Worm (Caenorhabditis elegans) whole organism, L1 larva: ENCODE data around the gene F37A8.2.

ENCODE experiments used
- aly-2 ChIP-seq: fragments of 150-350 bp; optimal IDR thresholded peaks from 2 replicates; lab custom pipeline; 2014; ENCODE audit warnings: missing biosample characterization, missing genetic modification characterization
- ceh-82 ChIP-seq, 3 experiments: fragments of 150-350 bp in 1 of 3; sonication (generic microtip) in 2 of 3; optimal IDR thresholded peaks; 2 replicates each; lab custom pipeline; 2014 to 2017; ENCODE audit warnings: missing biosample characterization in 3 of 3, missing genetic modification characterization in 3 of 3
- fkh-10 ChIP-seq: sonication (generic microtip); optimal IDR thresholded peaks from 2 replicates; lab custom pipeline; 2017; ENCODE audit warnings: missing biosample characterization, missing genetic modification reagents, missing genetic modification characterization
- lin-39 ChIP-seq: fragments of 150-350 bp; optimal IDR thresholded peaks from 2 replicates; lab custom pipeline; 2014; ENCODE audit warnings: missing biosample characterization, missing genetic modification reagents, missing genetic modification characterization
- lir-3 ChIP-seq: sonication (generic microtip); optimal IDR thresholded peaks from 2 replicates; lab custom pipeline; 2016; ENCODE audit warnings: mild to moderate bottlenecking, missing genetic modification characterization, moderate library complexity, missing compliant biosample characterization; ENCODE audit not compliant: poor library complexity
- nhr-11 ChIP-seq: fragments of 150-350 bp; optimal IDR thresholded peaks from 2 replicates; lab custom pipeline; 2014; ENCODE audit warnings: missing biosample characterization, missing genetic modification characterization
- pag-3 ChIP-seq: sonication (generic microtip); optimal IDR thresholded peaks from 2 replicates; lab custom pipeline; 2017; ENCODE audit warnings: missing genetic modification characterization, mild to moderate bottlenecking, missing compliant biosample characterization, antibody characterized with exemption, borderline replicate concordance; ENCODE audit not compliant: insufficient read depth
- pqm-1 ChIP-seq: sonication (generic microtip); optimal IDR thresholded peaks from 3 replicates; lab custom pipeline; 2017; ENCODE audit warnings: missing biosample characterization, missing genetic modification characterization
- sox-4 ChIP-seq: sonication (generic microtip); optimal IDR thresholded peaks from 2 replicates; lab custom pipeline; 2016; ENCODE audit warnings: missing genetic modification characterization, missing compliant biosample characterization

DNA sequence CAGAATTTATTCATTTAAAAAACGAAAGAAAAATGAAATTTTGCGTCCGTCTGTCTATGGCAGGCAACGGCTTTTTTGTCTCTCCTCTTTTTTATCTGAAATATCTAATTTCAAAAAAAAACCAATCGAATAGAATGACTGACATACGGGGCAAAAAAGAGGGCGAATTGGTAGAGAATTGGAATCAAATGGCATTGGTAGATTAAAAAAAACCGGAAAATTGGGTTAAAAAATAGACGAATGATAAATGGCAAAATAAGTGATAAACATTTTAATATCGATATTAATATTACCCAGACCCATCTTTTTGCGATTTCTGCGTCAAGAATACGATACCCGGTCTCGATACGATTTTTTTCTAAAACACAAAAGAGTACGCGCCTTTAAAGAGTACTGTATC lies 29.8 kb downstream of the F37A8.2 start, which contains the start of gene tir-1:
- TF ChIP-seq pag-3 (tag; lab: Kevin White, UChicago) = no peak
- TF ChIP-seq lir-3 (tag; lab: Kevin White, UChicago) = no peak
- TF ChIP-seq aly-2 = no peak
- TF ChIP-seq pqm-1 (tag; lab: Kevin White, UChicago) = no peak
- no peak for TF ChIP-seq lin-39 (tag; lab: Kevin White, UChicago)
- TF ChIP-seq ceh-82 (tag; optimal IDR thresholded peaks at IDR 0.05; lab: Kevin White, UChicago) = no peak
- no peak for TF ChIP-seq nhr-11 (tag; lab: Kevin White, UChicago)
- TF ChIP-seq sox-4 (tag; lab: Kevin White, UChicago) = no peak
- no peak for TF ChIP-seq fkh-10 (GFP tag; lab: Kevin White, UChicago)
